Worm (Caenorhabditis elegans) whole organism, L4/young adult: Measurements from ENCODE around the gene T16G1.5.

Experiments
- W03F9.2 ChIP-seq: fragments of 150-350 bp; optimal IDR thresholded peaks from 2 replicates; lab custom pipeline; 2014; ENCODE audit warnings: missing biosample characterization, missing genetic modification characterization
- dao-5 ChIP-seq: sonication (generic microtip); optimal IDR thresholded peaks from 2 replicates; lab custom pipeline; 2016; ENCODE audit warnings: missing genotype, missing genetic modification characterization, moderate library complexity, missing compliant biosample characterization
- him-1 ChIP-seq: sonication (generic microtip); optimal IDR thresholded peaks from 2 replicates; lab custom pipeline; 2016; ENCODE audit warnings: missing genotype, missing genetic modification reagents, missing genetic modification characterization, missing compliant biosample characterization

ce11 chrV:12949607-12950006, 10.3 kb upstream of the T16G1.5 start, which contains the start of gene T16G1.13:
- no peak for TF ChIP-seq dao-5 (tag; lab: Kevin White, UChicago)
- TF ChIP-seq him-1 (tag; lab: Kevin White, UChicago), result no peak
- no peak for TF ChIP-seq W03F9.2 (tag; lab: Kevin White, UChicago)
